Worm (Caenorhabditis elegans): Measurements from ENCODE around the gene col-161.

col-161 gene

DNA sequence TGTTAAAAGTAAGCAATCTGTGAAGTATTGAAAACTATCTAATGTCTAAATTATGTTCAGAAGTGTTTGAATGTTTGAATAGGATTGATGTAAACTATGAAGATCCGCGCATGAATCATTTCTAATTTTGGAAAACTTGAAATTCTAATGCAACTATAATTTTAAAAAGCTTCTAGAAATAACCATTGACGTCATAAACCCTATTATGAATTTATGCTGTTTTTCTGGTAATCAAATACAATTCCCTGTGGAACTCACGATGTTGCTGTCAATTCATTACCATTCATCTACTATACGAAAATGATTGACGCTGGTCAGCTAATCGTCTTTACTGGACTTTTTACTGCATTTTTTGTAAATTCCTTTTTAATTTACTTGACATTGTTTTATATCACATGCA, 9.7 kb upstream of the col-161 start, which contains the start of gene str-37:
str-37 (plus strand) TSS at position 301 of the 400 bp plus-strand sequence.
- TF ChIP-seq egl-27 (tag; optimal IDR thresholded peaks at IDR 0.05): no peak
- TF ChIP-seq lsy-2 (tag; optimal IDR thresholded peaks at IDR 0.05): no peak
- TF ChIP-seq nhr-6 (tag; optimal IDR thresholded peaks at IDR 0.05): no peak
- TF ChIP-seq fos-1 (tag; optimal IDR thresholded peaks at IDR 0.05): no peak
- TF ChIP-seq ztf-11 (tag; optimal IDR thresholded peaks at IDR 0.05): no peak
- TF ChIP-seq zag-1 (tag; optimal IDR thresholded peaks at IDR 0.05): no peak
- no peak for TF ChIP-seq alr-1 (tag; optimal IDR thresholded peaks at IDR 0.05)
- no peak for TF ChIP-seq ceh-16 (tag; optimal IDR thresholded peaks at IDR 0.05)
- TF ChIP-seq skn-1 (tag; optimal IDR thresholded peaks at IDR 0.05): no peak
- TF ChIP-seq gmeb-1 (tag; optimal IDR thresholded peaks at IDR 0.05): no peak
- no peak for TF ChIP-seq lin-39 (tag; optimal IDR thresholded peaks at IDR 0.05)
- no peak for TF ChIP-seq nhr-237 (tag; optimal IDR thresholded peaks at IDR 0.05)
- no peak for TF ChIP-seq peb-1 (tag; optimal IDR thresholded peaks at IDR 0.05)
- TF ChIP-seq C34F6.9 (tag; optimal IDR thresholded peaks at IDR 0.05): no peak
- no peak for TF ChIP-seq elt-1 (tag; optimal IDR thresholded peaks at IDR 0.05)
- TF ChIP-seq nhr-23 (tag; optimal IDR thresholded peaks at IDR 0.05): no peak

DNA sequence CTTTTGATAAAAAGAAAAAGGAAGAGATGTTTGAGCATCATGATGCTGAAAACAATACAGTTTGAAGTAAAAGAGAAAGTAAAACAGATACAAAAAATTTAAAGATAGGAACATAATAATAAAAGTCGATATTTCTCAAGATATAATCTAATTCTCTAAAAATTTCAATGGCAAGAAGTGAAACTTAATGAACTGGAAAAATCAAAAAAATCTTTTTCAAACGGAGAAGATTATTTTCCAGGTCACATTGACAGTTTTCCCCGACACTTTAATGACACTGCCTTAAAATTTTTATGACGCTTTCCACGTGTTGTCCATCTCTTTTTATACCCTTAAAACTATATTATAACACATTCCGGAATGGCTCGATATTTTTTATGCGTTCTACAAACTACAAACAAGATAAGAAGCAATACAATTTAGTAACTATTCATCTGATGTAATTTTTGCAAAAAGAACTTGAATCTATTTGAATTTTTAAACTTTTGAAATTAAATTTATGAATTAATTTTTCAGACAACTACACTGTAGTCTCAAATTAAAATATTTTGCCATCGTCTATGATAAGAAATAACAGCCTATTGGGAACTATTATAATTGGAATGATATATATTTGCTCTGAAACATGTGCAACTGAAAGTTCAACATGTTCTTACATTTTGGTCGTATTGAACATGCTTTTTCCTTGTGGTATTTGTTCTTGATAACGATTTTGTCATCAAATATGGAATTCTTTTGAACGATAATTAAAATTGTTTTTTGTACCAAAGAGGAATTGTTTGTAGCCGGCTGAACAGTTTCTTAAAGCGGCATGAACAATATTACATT, 7.3 kb upstream of the col-161 start, which contains the start of gene C50B6.7:
C50B6.7 (minus strand) TSS at position 51 of the 828 bp plus-strand sequence.
- TF ChIP-seq sma-9 (GFP tag; optimal IDR thresholded peaks at IDR 0.05) (peak; percentile 1), sma-9 (tag; optimal IDR thresholded peaks at IDR 0.05) (no peak), aly-2 (tag; optimal IDR thresholded peaks at IDR 0.05) (no peak), egl-27 (tag; optimal IDR thresholded peaks at IDR 0.05) (no peak), ama-1 (optimal IDR thresholded peaks at IDR 0.05) (no peak), lin-39 (tag; optimal IDR thresholded peaks at IDR 0.05) (no peak), nhr-6 (tag; optimal IDR thresholded peaks at IDR 0.05) (no peak), fos-1 (tag; optimal IDR thresholded peaks at IDR 0.05) (peak; percentile 36), F13H6.1 (tag; optimal IDR thresholded peaks at IDR 0.05) (no peak), ztf-4 (tag; optimal IDR thresholded peaks at IDR 0.05) (no peak), skn-1 (tag; optimal IDR thresholded peaks at IDR 0.05) (no peak), unc-55 (GFP tag; optimal IDR thresholded peaks at IDR 0.05) (no peak), mab-5 (tag; optimal IDR thresholded peaks at IDR 0.05) (no peak), lin-13 (GFP tag; optimal IDR thresholded peaks at IDR 0.05) (no peak), sma-3 (GFP tag; optimal IDR thresholded peaks at IDR 0.05) (no peak), unc-39 (tag; optimal IDR thresholded peaks at IDR 0.05) (no peak), nhr-129 (tag; optimal IDR thresholded peaks at IDR 0.05) (no peak), blmp-1 (tag; optimal IDR thresholded peaks at IDR 0.05; ENCODE audit: insufficient read depth) (no peak), nhr-23 (tag; optimal IDR thresholded peaks at IDR 0.05) (no peak)

DNA sequence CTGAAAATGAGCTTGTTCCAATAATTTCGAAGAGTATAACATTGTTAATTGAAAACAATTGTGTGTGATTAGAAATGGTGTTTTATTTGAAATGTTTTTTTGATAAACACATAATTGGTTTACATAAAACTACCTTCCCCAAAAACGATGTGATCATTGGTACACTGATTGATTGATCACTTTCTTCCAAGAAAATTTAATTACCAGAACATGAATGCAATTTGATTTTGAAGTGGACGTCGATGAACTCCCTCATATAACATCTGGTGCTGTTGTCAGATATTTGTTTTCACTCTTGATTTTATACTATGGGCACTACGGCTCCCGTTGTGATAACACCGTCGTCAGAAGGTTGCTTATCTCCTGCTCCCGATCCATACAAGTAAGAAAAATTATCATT, 2.9 kb upstream of the col-161 start, which contains the start of gene srh-15:
srh-15 (plus strand) TSS at position 301 of the 400 bp plus-strand sequence.
- TF ChIP-seq lin-11 (tag; optimal IDR thresholded peaks at IDR 0.05) (no peak), ZK546.5 (tag; optimal IDR thresholded peaks at IDR 0.05) (no peak), elt-3 (tag; optimal IDR thresholded peaks at IDR 0.05) (no peak)

DNA sequence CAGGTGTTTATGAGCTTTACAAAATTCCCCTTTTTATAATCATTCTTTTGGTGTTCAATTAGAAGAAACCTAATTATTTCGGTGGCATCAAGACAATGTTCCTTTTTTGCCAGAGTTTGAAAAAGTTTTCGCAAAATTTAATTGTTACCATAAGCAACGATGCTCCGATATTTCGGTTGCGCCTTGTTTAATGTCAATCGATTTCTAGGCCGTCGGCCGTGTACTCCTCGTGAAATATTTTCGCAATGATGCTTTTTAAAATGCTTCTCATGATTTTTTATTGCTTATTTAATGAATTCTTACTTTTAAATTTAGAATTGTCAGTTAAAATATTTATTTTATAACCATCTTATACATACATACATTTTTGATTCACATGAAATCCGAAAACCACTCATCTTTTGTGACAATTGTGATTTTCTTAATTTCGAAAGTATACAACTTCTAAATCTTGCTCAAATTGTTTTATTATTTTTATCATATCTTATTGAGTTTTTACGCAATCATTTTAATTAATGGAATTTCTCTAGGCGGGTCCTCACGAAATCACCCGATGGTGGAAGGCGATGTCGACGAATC, 4.7 kb downstream of the col-161 start, which contains the start of gene C50B6.3:
C50B6.3 (plus strand) TSS at position 529 of the 579 bp plus-strand sequence.
- no peak for TF ChIP-seq nhr-237 (tag; optimal IDR thresholded peaks at IDR 0.05)
- TF ChIP-seq unc-62 (GFP tag; optimal IDR thresholded peaks at IDR 0.05): no peak
- TF ChIP-seq lin-13 (GFP tag; optimal IDR thresholded peaks at IDR 0.05): peak; percentile 73
- TF ChIP-seq gmeb-1 (tag; optimal IDR thresholded peaks at IDR 0.05): peak; percentile 85
- peak; percentile 97 for TF ChIP-seq sma-9 (GFP tag; optimal IDR thresholded peaks at IDR 0.05)
- no peak for TF ChIP-seq sma-9 (tag; optimal IDR thresholded peaks at IDR 0.05)
- TF ChIP-seq C34F6.9 (tag; optimal IDR thresholded peaks at IDR 0.05): peak; percentile 86
- TF ChIP-seq egl-27 (tag; optimal IDR thresholded peaks at IDR 0.05): peak; percentile 21
- TF ChIP-seq ztf-4 (tag; optimal IDR thresholded peaks at IDR 0.05): peak; percentile 47
- TF ChIP-seq blmp-1 (tag; optimal IDR thresholded peaks at IDR 0.05; ENCODE audit: insufficient read depth): peak; percentile 37
- TF ChIP-seq lin-11 (tag; optimal IDR thresholded peaks at IDR 0.05): peak; percentile 55
- no peak for TF ChIP-seq nhr-129 (tag; optimal IDR thresholded peaks at IDR 0.05)
- TF ChIP-seq nhr-21 (tag; optimal IDR thresholded peaks at IDR 0.05): peak; percentile 58
- no peak for TF ChIP-seq ceh-82 (tag; optimal IDR thresholded peaks at IDR 0.05)
- TF ChIP-seq lsy-2 (tag; optimal IDR thresholded peaks at IDR 0.05): peak; percentile 80 to 92
- no peak for TF ChIP-seq nhr-25 (tag; optimal IDR thresholded peaks at IDR 0.05)
- TF ChIP-seq sma-3 (GFP tag; optimal IDR thresholded peaks at IDR 0.05): peak; percentile 93
- TF ChIP-seq snpc-4 (tag; optimal IDR thresholded peaks at IDR 0.05): peak; percentile 77
- peak; percentile 76 for TF ChIP-seq crh-2 (tag; optimal IDR thresholded peaks at IDR 0.05)
- peak; percentile 79 for TF ChIP-seq sem-4 (tag; optimal IDR thresholded peaks at IDR 0.05)
- TF ChIP-seq mab-5 (tag; optimal IDR thresholded peaks at IDR 0.05): peak; percentile 51
- peak; percentile 53 for TF ChIP-seq fos-1 (tag; optimal IDR thresholded peaks at IDR 0.05)
- peak; percentile 80 for TF ChIP-seq F13H6.1 (tag; optimal IDR thresholded peaks at IDR 0.05)
- TF ChIP-seq R02D3.7 (tag; optimal IDR thresholded peaks at IDR 0.05): peak; percentile 14
- no peak for TF ChIP-seq elt-3 (tag; optimal IDR thresholded peaks at IDR 0.05)
- TF ChIP-seq elt-1 (tag; optimal IDR thresholded peaks at IDR 0.05): no peak
- peak; percentile 65 for TF ChIP-seq ceh-16 (tag; optimal IDR thresholded peaks at IDR 0.05)
